Worm (Caenorhabditis elegans) whole organism, young adult: Measurements from ENCODE around the gene Y73C8C.4.

Experiments used
- C06A6.2 ChIP-seq: fragments of 200-800 bp; sonication (Bioruptor generic); conservative IDR thresholded peaks from 2 replicates; pipeline ENCODE4 v1.3.6; 2022; ENCODE audit warnings: missing genetic modification characterization, missing compliant biosample characterization
- F22D6.2 ChIP-seq: sonication (generic microtip); optimal IDR thresholded peaks from 2 replicates; lab custom pipeline; 2016; ENCODE audit warnings: mild to moderate bottlenecking, missing genetic modification characterization, missing compliant biosample characterization
- F49E8.2 ChIP-seq: sonication (generic microtip); optimal IDR thresholded peaks from 3 replicates; lab custom pipeline; 2017; ENCODE audit warnings: missing genetic modification characterization, mild to moderate bottlenecking, missing compliant biosample characterization, antibody characterized with exemption, moderate library complexity; ENCODE audit not compliant: insufficient read depth
- F55B11.4 ChIP-seq: sonication (generic microtip); optimal IDR thresholded peaks from 2 replicates; lab custom pipeline; 2016; ENCODE audit warnings: missing compliant biosample characterization, missing genetic modification characterization, borderline replicate concordance; ENCODE audit not compliant: insufficient read depth
- F57A8.1 ChIP-seq: fragments of 200-800 bp; sonication (Bioruptor generic); optimal IDR thresholded peaks from 2 replicates; lab custom pipeline; 2018; ENCODE audit warnings: mild to moderate bottlenecking, missing genetic modification characterization, moderate library complexity, missing compliant biosample characterization
- K11D2.4 ChIP-seq: fragments of 200-800 bp; sonication (Bioruptor generic); IDR thresholded peaks from 2 replicates; pipeline ENCODE4 v1.3.6; 2022; ENCODE audit warnings: missing genetic modification reagents, missing genetic modification characterization, missing compliant biosample characterization
- T26A5.8 ChIP-seq: sonication (generic microtip); optimal IDR thresholded peaks from 2 replicates; lab custom pipeline; 2016; ENCODE audit warnings: missing genetic modification characterization, missing compliant biosample characterization
- Y53F4B.3 ChIP-seq: fragments of 200-800 bp; sonication (Bioruptor generic); IDR thresholded peaks from 2 replicates; pipeline ENCODE4 v1.3.6; 2022; ENCODE audit warnings: missing genetic modification reagents, missing genetic modification characterization, missing compliant biosample characterization
- Y95B8A.8 ChIP-seq: fragments of 200-800 bp; sonication (Bioruptor generic); IDR thresholded peaks from 2 replicates; pipeline ENCODE4 v1.3.6; 2022; ENCODE audit warnings: missing genetic modification reagents, missing genetic modification characterization, missing compliant biosample characterization
- akir-1 ChIP-seq: fragments of 200-800 bp; sonication (Bioruptor generic); optimal IDR thresholded peaks from 2 replicates; lab custom pipeline; 2018; ENCODE audit warnings: mild to moderate bottlenecking, missing genetic modification characterization, moderate library complexity, missing compliant biosample characterization
- attf-3 ChIP-seq: fragments of 200-800 bp; sonication (Bioruptor generic); conservative IDR thresholded peaks from 2 replicates; pipeline ENCODE4 v1.3.6; 2022; ENCODE audit warnings: missing genetic modification reagents, missing genetic modification characterization, missing compliant biosample characterization
- attf-6 ChIP-seq: fragments of 200-800 bp; sonication (Bioruptor generic); IDR thresholded peaks from 2 replicates; pipeline ENCODE4 v1.3.6; 2022; ENCODE audit warnings: missing genetic modification reagents, missing genetic modification characterization, missing compliant biosample characterization
- ceh-27 ChIP-seq: fragments of 200-800 bp; sonication (Bioruptor generic); optimal IDR thresholded peaks from 2 replicates; lab custom pipeline; 2018; ENCODE audit warnings: mild to moderate bottlenecking, missing genetic modification characterization, moderate library complexity, missing compliant biosample characterization
- ceh-40 ChIP-seq: fragments of 200-800 bp; sonication (Bioruptor generic); IDR thresholded peaks from 2 replicates; pipeline ENCODE4 v1.3.6; 2022; ENCODE audit warnings: missing genetic modification characterization, missing compliant biosample characterization
- ceh-58 ChIP-seq: fragments of 200-800 bp; sonication (Bioruptor generic); IDR thresholded peaks from 2 replicates; pipeline ENCODE4 v1.3.6; 2022; ENCODE audit warnings: missing genetic modification characterization, missing compliant biosample characterization
- chd-7 ChIP-seq: sonication (generic microtip); optimal IDR thresholded peaks from 2 replicates; lab custom pipeline; 2016; ENCODE audit warnings: mild to moderate bottlenecking, missing genetic modification characterization, moderate library complexity, missing compliant biosample characterization
- dpl-1 ChIP-seq: fragments of 150-350 bp; optimal IDR thresholded peaks from 2 replicates; lab custom pipeline; 2014; ENCODE audit warnings: missing biosample characterization, missing genetic modification reagents, missing genetic modification characterization
- egl-44 ChIP-seq: fragments of 200-800 bp; sonication (Bioruptor generic); IDR thresholded peaks from 2 replicates; pipeline ENCODE4 v1.3.6; 2022; ENCODE audit warnings: missing genetic modification reagents, missing genetic modification characterization, missing compliant biosample characterization
- egrh-3 ChIP-seq: fragments of 200-800 bp; sonication (Bioruptor generic); IDR thresholded peaks from 2 replicates; pipeline ENCODE4 v1.3.6; 2022; ENCODE audit warnings: missing genetic modification reagents, missing genetic modification characterization, missing compliant biosample characterization
- ekl-4 ChIP-seq: fragments of 200-800 bp; sonication (Bioruptor generic); IDR thresholded peaks from 2 replicates; pipeline ENCODE4 v1.3.6; 2022; ENCODE audit warnings: missing genetic modification reagents, missing genetic modification characterization, missing compliant biosample characterization
- ets-4 ChIP-seq: fragments of 200-800 bp; sonication (Bioruptor generic); optimal IDR thresholded peaks from 2 replicates; lab custom pipeline; 2018; ENCODE audit warnings: mild to moderate bottlenecking, missing genetic modification characterization, missing compliant biosample characterization
- him-1 ChIP-seq: sonication (generic microtip); optimal IDR thresholded peaks from 2 replicates; lab custom pipeline; 2016; ENCODE audit warnings: missing genotype, missing genetic modification reagents, missing genetic modification characterization, missing compliant biosample characterization
- hlh-12 ChIP-seq: sonication (generic microtip); optimal IDR thresholded peaks from 2 replicates; lab custom pipeline; 2016; ENCODE audit warnings: missing genetic modification characterization, missing compliant biosample characterization
- hmg-1.2 ChIP-seq: fragments of 200-800 bp; sonication (Bioruptor generic); IDR thresholded peaks from 2 replicates; pipeline ENCODE4 v1.3.6; 2022; ENCODE audit warnings: missing genetic modification reagents, missing genetic modification characterization, missing compliant biosample characterization
- hsf-1 ChIP-seq: fragments of 200-800 bp; sonication (Bioruptor generic); IDR thresholded peaks from 2 replicates; pipeline ENCODE4 v1.3.6; 2022; ENCODE audit warnings: missing genetic modification reagents, missing genetic modification characterization, missing compliant biosample characterization
- lin-26 ChIP-seq: fragments of 200-800 bp; sonication (Bioruptor generic); IDR thresholded peaks from 2 replicates; pipeline ENCODE4 v1.3.6; 2022; ENCODE audit warnings: missing genetic modification reagents, missing genetic modification characterization, missing compliant biosample characterization
- lin-54 ChIP-seq: fragments of 200-800 bp; sonication (Bioruptor generic); optimal IDR thresholded peaks from 2 replicates; lab custom pipeline; 2018; ENCODE audit warnings: mild to moderate bottlenecking, missing genetic modification characterization, missing compliant biosample characterization
- madf-6 ChIP-seq: fragments of 200-800 bp; sonication (Bioruptor generic); IDR thresholded peaks from 2 replicates; pipeline ENCODE4 v1.3.6; 2022; ENCODE audit warnings: missing genetic modification reagents, missing genetic modification characterization, missing compliant biosample characterization
- mcd-1 ChIP-seq: fragments of 200-800 bp; sonication (Bioruptor generic); IDR thresholded peaks from 2 replicates; pipeline ENCODE4 v1.3.6; 2022; ENCODE audit warnings: missing genetic modification reagents, missing genetic modification characterization, missing compliant biosample characterization
- mel-28 ChIP-seq: sonication (generic microtip); optimal IDR thresholded peaks from 2 replicates; lab custom pipeline; 2016; ENCODE audit warnings: borderline replicate concordance, mild to moderate bottlenecking, missing genetic modification characterization, missing compliant biosample characterization
- mes-4 ChIP-seq: sonication (generic microtip); optimal IDR thresholded peaks from 2 replicates; lab custom pipeline; 2016; ENCODE audit warnings: missing genotype, missing genetic modification characterization, missing compliant biosample characterization
- mxl-1 ChIP-seq: sonication (generic microtip); optimal IDR thresholded peaks from 2 replicates; lab custom pipeline; 2016; ENCODE audit warnings: missing genetic modification characterization, missing compliant biosample characterization
- nhr-80 ChIP-seq: sonication (generic microtip); optimal IDR thresholded peaks from 2 replicates; lab custom pipeline; 2016; ENCODE audit warnings: missing genetic modification characterization, missing compliant biosample characterization
- nhr-90 ChIP-seq: sonication (generic microtip); optimal IDR thresholded peaks from 2 replicates; lab custom pipeline; 2016; ENCODE audit warnings: missing genotype, mild to moderate bottlenecking, missing genetic modification characterization, missing compliant biosample characterization
- pha-4 ChIP-seq: fragments of 150-350 bp; sonication (generic microtip); optimal IDR thresholded peaks from 2 replicates; lab custom pipeline; 2014; ENCODE audit warnings: missing biosample characterization, missing genetic modification reagents, missing genetic modification characterization
- sea-2 ChIP-seq: fragments of 200-800 bp; sonication (Bioruptor generic); IDR thresholded peaks from 2 replicates; pipeline ENCODE4 v1.3.6; 2022; ENCODE audit warnings: missing genetic modification characterization, missing compliant biosample characterization
- snpc-1.1 ChIP-seq: sonication (generic microtip); optimal IDR thresholded peaks from 2 replicates; lab custom pipeline; 2017; ENCODE audit warnings: missing genetic modification characterization, mild to moderate bottlenecking, missing compliant biosample characterization, antibody characterized with exemption, moderate library complexity, missing genotype, missing genetic modification reagents; ENCODE audit not compliant: insufficient read depth
- snpc-1.3 ChIP-seq: sonication (generic microtip); optimal IDR thresholded peaks from 2 replicates; lab custom pipeline; 2017; ENCODE audit warnings: missing genetic modification characterization, mild to moderate bottlenecking, missing compliant biosample characterization, antibody characterized with exemption, moderate library complexity, missing genotype, missing genetic modification reagents; ENCODE audit not compliant: insufficient read depth
- snpc-4 ChIP-seq, 5 experiments: fragments of 150-350 bp in 1 of 5; sonication (generic microtip) in 4 of 5; optimal IDR thresholded peaks; 2 replicates each; lab custom pipeline; 2014 to 2018; ENCODE audit warnings: missing genetic modification characterization in 5 of 5, missing biosample characterization in 3 of 5, antibody characterized with exemption in 2 of 5, mild to moderate bottlenecking in 2 of 5, missing compliant biosample characterization in 2 of 5, missing genotype in 2 of 5, moderate library complexity in 2 of 5, missing genetic modification reagents in 1 of 5
- somi-1 ChIP-seq: fragments of 200-800 bp; sonication (Bioruptor generic); optimal IDR thresholded peaks from 2 replicates; lab custom pipeline; 2018; ENCODE audit warnings: mild to moderate bottlenecking, missing genetic modification characterization, missing compliant biosample characterization
- unc-130 ChIP-seq: sonication (generic microtip); optimal IDR thresholded peaks from 2 replicates; lab custom pipeline; 2016; ENCODE audit warnings: missing genetic modification reagents, missing genetic modification characterization, missing compliant biosample characterization
- zfh-2 ChIP-seq: fragments of 200-800 bp; sonication (Bioruptor generic); conservative IDR thresholded peaks from 2 replicates; pipeline ENCODE4 v1.3.6; 2022; ENCODE audit warnings: missing genetic modification reagents, missing genetic modification characterization, missing compliant biosample characterization
- ztf-25 ChIP-seq: fragments of 200-800 bp; sonication (Bioruptor generic); IDR thresholded peaks from 2 replicates; pipeline ENCODE4 v1.3.6; 2022; ENCODE audit warnings: missing genetic modification reagents, missing genetic modification characterization, missing compliant biosample characterization
- ztf-26 ChIP-seq: sonication (generic microtip); optimal IDR thresholded peaks from 2 replicates; lab custom pipeline; 2017; ENCODE audit warnings: missing genetic modification characterization, missing compliant biosample characterization
- ztf-6 ChIP-seq: fragments of 200-800 bp; sonication (Bioruptor generic); IDR thresholded peaks from 2 replicates; pipeline ENCODE4 v1.3.6; 2022; ENCODE audit warnings: missing genetic modification reagents, missing genetic modification characterization, missing compliant biosample characterization

Y73C8C.4 gene

ce11 chrV:3138488-3138887 is 36.5 kb upstream of the Y73C8C.4 start, which contains the start of the genes irld-3 and F02C9.1:
Gene irld-3, minus strand, starts transcription at chrV:3138588.
Gene F02C9.1, plus strand, starts transcription at chrV:3138703.
- no peak for TF ChIP-seq ceh-40 (GFP tag; lab: Robert Waterston, UW)
- TF ChIP-seq egrh-3, result no peak
- TF ChIP-seq lin-54 (GFP tag; lab: Kevin White, UChicago), result no peak
- TF ChIP-seq F22D6.2 (tag; lab: Kevin White, UChicago), result no peak
- no peak for TF ChIP-seq mxl-1 (tag; lab: Kevin White, UChicago)
- no peak for TF ChIP-seq K11D2.4
- TF ChIP-seq attf-6 (GFP tag; lab: Robert Waterston, UW), result no peak
- no peak for TF ChIP-seq ekl-4 (GFP tag; lab: Robert Waterston, UW)
- no peak for TF ChIP-seq chd-7 (tag; lab: Kevin White, UChicago)
- TF ChIP-seq, all 124 proteins: peak for 0

DNA sequence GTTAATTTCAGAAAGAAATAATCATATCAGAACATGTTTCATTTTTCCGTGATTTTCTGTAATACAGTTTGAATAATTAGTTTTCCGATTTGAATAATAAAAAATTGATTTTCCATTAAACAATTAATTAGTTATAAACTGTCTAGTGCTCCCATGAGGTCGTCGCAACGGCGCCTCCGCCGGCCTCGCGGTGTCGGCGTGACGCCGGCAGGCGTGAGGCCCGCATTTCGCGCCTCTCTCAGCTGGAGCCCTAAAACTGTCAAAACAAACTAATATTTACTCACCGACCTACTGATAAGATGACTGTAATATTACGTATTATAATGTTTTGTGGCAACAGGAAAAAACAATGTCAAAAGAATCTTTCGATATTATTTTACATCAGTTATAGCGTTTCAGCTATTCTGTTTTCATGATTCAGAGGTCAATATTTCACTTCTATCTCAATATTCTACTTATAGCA is 31.4 kb upstream of the Y73C8C.4 start, which contains the start of gene F02C9.2:
TSS of gene F02C9.2 (plus strand) at position 413 of the 463 bp plus-strand sequence.
- TF ChIP-seq ztf-6 (GFP tag; lab: Robert Waterston, UW) (no peak), snpc-1.1 (tag; lab: Kevin White, UChicago) (no peak), egrh-3 (peak; percentile 41; the same call in 1 of the 2 replicates), T26A5.8 (tag; lab: Kevin White, UChicago) (no peak), Y53F4B.3 (GFP tag; lab: Robert Waterston, UW) (no peak), mes-4 (tag; lab: Kevin White, UChicago) (no peak), dpl-1 (GFP tag; lab: Kevin White, UChicago) (no peak), ztf-25 (GFP tag; lab: Robert Waterston, UW) (no peak), zfh-2 (GFP tag; lab: Robert Waterston, UW) (peak; percentile 81), akir-1 (no peak), Y95B8A.8 (GFP tag; lab: Robert Waterston, UW) (no peak), attf-3 (GFP tag; lab: Robert Waterston, UW) (no peak), ets-4 (GFP tag; lab: Kevin White, UChicago) (no peak)

DNA sequence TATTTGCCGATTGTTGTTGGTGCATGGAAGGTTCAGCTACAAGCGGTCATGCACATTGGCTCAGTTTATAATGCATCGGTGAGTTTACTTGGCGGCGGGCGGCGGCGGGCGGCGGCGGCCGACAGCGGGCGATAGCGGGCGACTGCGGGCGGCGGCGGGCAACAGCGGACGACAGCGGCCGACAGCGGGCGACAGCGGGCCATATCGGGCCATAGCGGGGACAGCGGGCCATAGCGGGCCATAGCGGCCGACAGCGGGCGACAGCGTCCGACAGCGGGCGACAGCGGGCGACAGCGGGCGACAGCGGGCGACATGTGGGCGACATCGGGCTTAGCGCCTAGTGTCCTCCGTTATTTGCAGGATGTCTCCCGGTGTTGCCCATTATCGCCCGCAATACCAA is 30.2 kb upstream of the Y73C8C.4 start:
- TF ChIP-seq egl-44 (GFP tag; lab: Robert Waterston, UW) (no peak), F22D6.2 (tag; lab: Kevin White, UChicago) (no peak), F55B11.4 (no peak), snpc-4 (GFP tag; optimal IDR thresholded peaks at IDR 0.05; lab: Kevin White, UChicago) (no peak), snpc-4 (tag; optimal IDR thresholded peaks at IDR 0.05; lab: Kevin White, UChicago) (no peak), ceh-27 (GFP tag; lab: Kevin White, UChicago) (no peak), nhr-80 (tag; lab: Kevin White, UChicago) (no peak), him-1 (no peak), unc-130 (no peak), hmg-1.2 (GFP tag; lab: Robert Waterston, UW) (no peak), ztf-26 (tag; lab: Kevin White, UChicago) (no peak), lin-26 (GFP tag; lab: Robert Waterston, UW) (0 out of 2 replicates have a peak, but pooled peaks have one; percentile 47), madf-6 (GFP tag; lab: Robert Waterston, UW) (no peak), egrh-3 (peak; percentile 98), snpc-1.3 (tag; lab: Kevin White, UChicago) (no peak), somi-1 (no peak), ceh-58 (no peak), pha-4 (no peak), nhr-90 (no peak), C06A6.2 (GFP tag; lab: Robert Waterston, UW) (no peak), F49E8.2 (tag; lab: Kevin White, UChicago) (no peak), mcd-1 (no peak; the same call in 1 of the 2 replicates), hlh-12 (no peak), sea-2 (GFP tag; lab: Robert Waterston, UW) (peak; percentile 45; the same call in 1 of the 2 replicates), mel-28 (no peak), hsf-1 (GFP tag; lab: Robert Waterston, UW) (no peak), F57A8.1 (no peak)
